Worm (Caenorhabditis elegans) whole organism, midembryonic: ENCODE results near the gene F18A1.7.

Experiments
- T22C8.4 ChIP-seq: fragments of 200-800 bp; sonication (Bioruptor generic); IDR thresholded peaks from 2 replicates; pipeline ENCODE4 v1.3.6; 2022; ENCODE audit warnings: missing genetic modification characterization, missing compliant biosample characterization
- cog-1 ChIP-seq: sonication (generic microtip); optimal IDR thresholded peaks from 2 replicates; lab custom pipeline; 2016; ENCODE audit warnings: missing genetic modification characterization, missing compliant biosample characterization
- flt-1 ChIP-seq: fragments of 200-800 bp; sonication (Bioruptor generic); IDR thresholded peaks from 2 replicates; pipeline ENCODE4 v1.3.6; 2022; ENCODE audit warnings: missing genetic modification characterization, missing compliant biosample characterization
- klf-2 ChIP-seq: fragments of 200-800 bp; sonication (Bioruptor generic); conservative IDR thresholded peaks from 2 replicates; pipeline ENCODE4 v1.3.6; 2022; ENCODE audit warnings: missing genetic modification reagents, missing genetic modification characterization, missing compliant biosample characterization
- med-1 ChIP-seq: sonication (generic microtip); optimal IDR thresholded peaks from 2 replicates; lab custom pipeline; 2017; ENCODE audit warnings: missing genetic modification characterization, mild to moderate bottlenecking, missing compliant biosample characterization, antibody characterized with exemption, missing genetic modification reagents; ENCODE audit not compliant: insufficient read depth
- ref-1 ChIP-seq: fragments of 200-800 bp; sonication (Bioruptor generic); conservative IDR thresholded peaks from 2 replicates; pipeline ENCODE4 v1.3.6; 2022; ENCODE audit warnings: missing genetic modification reagents, missing genetic modification characterization, missing compliant biosample characterization
- tab-1 ChIP-seq: fragments of 200-800 bp; sonication (Bioruptor generic); IDR thresholded peaks from 2 replicates; pipeline ENCODE4 v1.3.6; 2022; ENCODE audit warnings: missing genetic modification characterization, missing compliant biosample characterization
- ztf-23 ChIP-seq: fragments of 200-800 bp; sonication (Bioruptor generic); IDR thresholded peaks from 2 replicates; pipeline ENCODE4 v1.3.6; 2022; ENCODE audit warnings: missing genetic modification reagents, missing genetic modification characterization, missing compliant biosample characterization
- ztf-29 ChIP-seq: fragments of 200-800 bp; sonication (Bioruptor generic); IDR thresholded peaks from 2 replicates; pipeline ENCODE4 v1.3.6; 2022; ENCODE audit warnings: missing genetic modification reagents, missing genetic modification characterization, missing compliant biosample characterization

The F18A1.7 gene

DNA sequence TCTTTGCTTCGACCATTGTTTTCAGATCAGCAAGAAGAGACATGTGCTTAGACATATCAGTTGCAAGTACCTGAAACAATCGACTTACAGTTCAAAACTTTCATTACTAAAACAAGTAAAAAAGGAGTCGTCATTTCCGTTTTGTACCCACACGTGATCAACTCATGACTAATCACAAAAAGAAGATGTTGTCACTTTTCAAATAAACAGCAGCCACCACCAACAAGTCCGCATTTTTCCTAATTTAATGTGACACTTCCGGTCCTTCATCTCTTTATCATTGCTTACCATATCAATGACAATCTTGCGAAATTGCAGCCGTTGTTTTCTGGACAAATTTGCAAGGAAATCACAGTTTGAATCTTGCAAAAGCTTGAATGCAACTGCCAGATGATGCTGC lies 34.9 kb downstream of the F18A1.7 start:
- no peak for TF ChIP-seq flt-1 (GFP tag; lab: Robert Waterston, UW)
- TF ChIP-seq ref-1 (GFP tag; lab: Robert Waterston, UW) = no peak
- TF ChIP-seq T22C8.4 (GFP tag; lab: Robert Waterston, UW) = no peak
- no peak for TF ChIP-seq cog-1 (tag; lab: Kevin White, UChicago)
- TF ChIP-seq tab-1 (GFP tag; lab: Robert Waterston, UW) = no peak
- TF ChIP-seq med-1 (GFP tag; lab: Kevin White, UChicago) = no peak
- TF ChIP-seq ztf-23 = no peak
- no peak for TF ChIP-seq ztf-29
- TF ChIP-seq klf-2 (GFP tag; lab: Robert Waterston, UW) = no peak

- TF ChIP-seq ztf-29 (no peak), med-1 (GFP tag; lab: Kevin White, UChicago) (no peak), tab-1 (GFP tag; lab: Robert Waterston, UW) (no peak), T22C8.4 (GFP tag; lab: Robert Waterston, UW) (no peak), flt-1 (GFP tag; lab: Robert Waterston, UW) (no peak), klf-2 (GFP tag; lab: Robert Waterston, UW) (no peak), ref-1 (GFP tag; lab: Robert Waterston, UW) (no peak), ztf-23 (no peak), cog-1 (tag; lab: Kevin White, UChicago) (no peak)
These were observed 38.6 kb downstream of the F18A1.7 start for ce11 chrII:7624995-7625394.

DNA sequence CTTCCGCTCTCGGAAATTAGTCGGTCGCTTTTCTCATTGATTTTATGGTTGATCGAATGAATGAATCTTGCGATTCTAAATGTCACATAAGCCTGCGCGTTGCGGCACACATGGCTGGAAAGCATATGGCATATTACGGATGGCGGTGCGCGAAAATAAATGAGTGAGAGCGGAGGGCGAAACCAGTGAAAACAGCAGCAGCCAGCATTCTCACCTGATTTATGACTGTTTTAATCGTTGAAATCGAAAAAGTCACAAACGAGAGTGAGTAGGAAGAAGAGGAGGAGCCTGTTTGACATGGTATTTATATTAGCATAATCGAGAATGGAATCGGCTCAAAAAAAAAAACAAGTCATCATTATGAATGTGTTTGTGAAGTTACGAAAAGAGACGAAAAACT lies 39.3 kb downstream of the F18A1.7 start:
- no peak for TF ChIP-seq cog-1 (tag; lab: Kevin White, UChicago)
- TF ChIP-seq tab-1 (GFP tag; lab: Robert Waterston, UW) = no peak
- TF ChIP-seq flt-1 (GFP tag; lab: Robert Waterston, UW) = no peak

DNA sequence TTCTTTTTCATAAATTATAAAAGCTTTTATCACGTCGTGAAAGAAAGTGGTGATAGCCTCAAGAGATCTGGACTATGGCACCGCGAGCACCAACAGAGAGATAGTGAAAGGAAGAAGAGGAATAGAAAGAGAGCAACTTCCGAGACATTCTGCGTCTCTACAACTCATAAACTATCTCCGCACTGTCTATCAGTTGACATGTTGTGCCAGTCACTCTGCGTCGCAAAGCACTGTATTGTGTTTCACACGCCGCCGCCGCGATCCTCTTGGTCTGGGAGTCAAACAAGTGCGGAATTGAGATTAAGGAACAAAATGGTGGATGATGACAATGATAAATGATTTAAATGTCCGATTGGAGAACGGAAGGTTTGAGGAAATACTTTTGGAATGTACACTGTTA lies 40.1 kb downstream of the F18A1.7 start:
- TF ChIP-seq ztf-29 (no peak), cog-1 (tag; lab: Kevin White, UChicago) (peak; percentile 40)

ce11 chrII:7621513-7621912 lies 42.0 kb downstream of the F18A1.7 start:
- TF ChIP-seq cog-1 (tag; lab: Kevin White, UChicago) = no peak
- TF ChIP-seq T22C8.4 (GFP tag; lab: Robert Waterston, UW) = no peak
- no peak for TF ChIP-seq klf-2 (GFP tag; lab: Robert Waterston, UW)
- no peak for TF ChIP-seq ref-1 (GFP tag; lab: Robert Waterston, UW)
- TF ChIP-seq tab-1 (GFP tag; lab: Robert Waterston, UW) = no peak
- TF ChIP-seq flt-1 (GFP tag; lab: Robert Waterston, UW) = no peak
- no peak for TF ChIP-seq ztf-29
- no peak for TF ChIP-seq ztf-23
- no peak for TF ChIP-seq med-1 (GFP tag; lab: Kevin White, UChicago)

- TF ChIP-seq klf-2 (GFP tag; lab: Robert Waterston, UW) (no peak), tab-1 (GFP tag; lab: Robert Waterston, UW) (no peak), ref-1 (GFP tag; lab: Robert Waterston, UW) (no peak), flt-1 (GFP tag; lab: Robert Waterston, UW) (no peak), cog-1 (tag; lab: Kevin White, UChicago) (no peak), med-1 (GFP tag; lab: Kevin White, UChicago) (no peak), ztf-29 (no peak), T22C8.4 (GFP tag; lab: Robert Waterston, UW) (no peak), ztf-23 (no peak)
These were observed 43.1 kb downstream of the F18A1.7 start, which contains the start of gene R07G3.8 for ce11 chrII:7620413-7620812. TSS of gene R07G3.8 (minus strand) at chrII:7620513.

ce11 chrII:7618212-7618611 lies 45.3 kb downstream of the F18A1.7 start:
- TF ChIP-seq ztf-23 (no peak), T22C8.4 (GFP tag; lab: Robert Waterston, UW) (no peak), flt-1 (GFP tag; lab: Robert Waterston, UW) (no peak), ztf-29 (no peak), klf-2 (GFP tag; lab: Robert Waterston, UW) (no peak), cog-1 (tag; lab: Kevin White, UChicago) (no peak)

DNA sequence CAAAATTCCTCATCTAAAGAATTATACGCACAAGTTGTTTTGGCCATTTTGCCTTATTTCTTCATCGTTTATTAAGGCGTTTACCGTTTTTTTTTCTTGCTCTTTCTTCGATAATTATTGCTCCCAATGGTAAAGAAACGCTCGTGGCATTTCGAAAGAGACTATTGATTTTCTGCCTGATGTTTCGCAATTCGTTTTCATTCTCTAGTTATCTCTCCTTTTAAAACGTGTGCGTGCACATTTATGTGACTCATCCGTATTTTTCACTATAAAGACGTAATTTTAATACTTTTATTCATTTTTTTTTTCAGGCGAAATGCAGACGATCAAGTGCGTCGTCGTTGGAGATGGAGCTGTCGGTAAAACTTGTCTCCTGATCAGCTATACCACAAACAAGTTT lies 47.4 kb downstream of the F18A1.7 start, which contains the start of gene cdc-42:
Gene cdc-42 (plus strand): TSS at position 312 of the 400 bp plus-strand sequence.
- TF ChIP-seq tab-1 (GFP tag; lab: Robert Waterston, UW) = no peak
- TF ChIP-seq med-1 (GFP tag; lab: Kevin White, UChicago) = no peak
- TF ChIP-seq ztf-23 = no peak
- TF ChIP-seq flt-1 (GFP tag; lab: Robert Waterston, UW) = no peak
- TF ChIP-seq klf-2 (GFP tag; lab: Robert Waterston, UW) = no peak
- no peak for TF ChIP-seq ref-1 (GFP tag; lab: Robert Waterston, UW)
- TF ChIP-seq ztf-29 = no peak
- no peak for TF ChIP-seq T22C8.4 (GFP tag; lab: Robert Waterston, UW)
- no peak for TF ChIP-seq cog-1 (tag; lab: Kevin White, UChicago)

DNA sequence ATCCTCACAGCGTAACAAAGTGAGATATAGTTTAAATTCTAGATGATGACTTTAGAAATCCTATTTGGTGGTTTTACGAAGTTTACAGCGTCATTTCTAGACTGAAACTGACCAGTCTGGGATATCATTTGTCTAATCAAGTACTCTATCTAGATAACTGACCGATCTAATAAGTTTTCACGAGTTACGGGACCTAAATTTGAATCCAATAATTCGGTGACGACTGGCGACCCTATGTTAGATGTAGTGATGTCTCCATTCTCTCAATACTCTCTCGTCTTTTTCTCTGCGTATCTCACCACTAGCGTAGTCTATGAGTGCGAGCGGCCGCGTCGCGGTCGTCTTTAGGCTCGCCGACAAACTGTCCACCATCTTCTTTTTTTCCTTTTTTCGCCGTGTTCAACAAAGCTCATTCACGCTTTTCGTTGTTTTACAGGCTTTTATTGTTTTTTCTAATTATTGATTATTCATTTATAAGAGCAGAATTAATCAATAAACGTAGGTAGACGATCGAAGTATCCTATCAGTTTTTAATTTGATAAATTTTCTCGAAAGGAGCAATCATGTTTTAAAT lies 48.1 kb downstream of the F18A1.7 start:
- TF ChIP-seq T22C8.4 (GFP tag; lab: Robert Waterston, UW) = peak; percentile 43; the same call in 1 of the 2 replicates
- TF ChIP-seq flt-1 (GFP tag; lab: Robert Waterston, UW) = no peak

ce11 chrII:7614334-7614733 lies 49.2 kb downstream of the F18A1.7 start:
- TF ChIP-seq flt-1 (GFP tag; lab: Robert Waterston, UW) = 0 out of 2 replicates have a peak, but pooled peaks have one; percentile 47
- TF ChIP-seq ztf-23 = 0 out of 2 replicates have a peak, but pooled peaks have one; percentile 58
- TF ChIP-seq med-1 (GFP tag; lab: Kevin White, UChicago) = no peak
